Worm (Caenorhabditis elegans): ENCODE results near the gene K08E3.2.

The K08E3.2 gene

ce11 chrIII:13718403-13718969 lies 30.0 kb downstream of the K08E3.2 start:
- TF ChIP-seq hlh-1 (tag; optimal IDR thresholded peaks at IDR 0.05) (no peak), sptf-1 (tag; optimal IDR thresholded peaks at IDR 0.05) (no peak), pha-4 (tag; optimal IDR thresholded peaks at IDR 0.05) (peak; percentile 1)

DNA sequence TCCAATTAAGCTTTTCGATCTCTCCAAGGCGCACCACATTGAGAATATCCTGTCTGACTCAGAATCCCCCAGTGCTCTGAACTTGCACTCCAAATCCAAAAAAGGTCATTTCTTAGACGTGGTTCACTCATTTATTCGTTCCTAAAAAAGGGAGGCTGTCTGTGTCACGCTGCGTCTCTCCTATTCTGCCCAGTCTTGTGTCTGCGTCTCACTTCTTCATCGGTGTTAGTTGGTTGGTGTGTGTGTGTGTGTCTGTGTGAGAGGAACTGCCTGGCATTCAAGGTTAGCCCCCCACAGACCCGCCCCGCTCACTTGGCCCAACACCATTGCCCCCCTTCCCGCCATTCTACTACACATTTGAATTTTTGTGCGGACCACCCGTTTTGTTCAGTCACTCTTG lies 31.0 kb downstream of the K08E3.2 start:
- TF ChIP-seq sptf-1 (tag; optimal IDR thresholded peaks at IDR 0.05), result peak; percentile 17
- no peak for TF ChIP-seq unc-39 (tag; optimal IDR thresholded peaks at IDR 0.05)
- TF ChIP-seq elt-1 (tag; optimal IDR thresholded peaks at IDR 0.05; ENCODE audit: borderline replicate concordance, insufficient read depth), result no peak
- peak; percentile 69 for TF ChIP-seq drap-1 (GFP tag; optimal IDR thresholded peaks at IDR 0.05)
- no peak for TF ChIP-seq zip-8 (tag; optimal IDR thresholded peaks at IDR 0.05)
- TF ChIP-seq nhr-2 (tag; optimal IDR thresholded peaks at IDR 0.05), result peak; percentile 74
- TF ChIP-seq ztf-11 (tag; optimal IDR thresholded peaks at IDR 0.05), result peak; percentile 5
- peak; percentile 32 for TF ChIP-seq hlh-1 (tag; optimal IDR thresholded peaks at IDR 0.05)
- TF ChIP-seq snpc-4 (tag; optimal IDR thresholded peaks at IDR 0.05), result no peak
- peak; percentile 34 for TF ChIP-seq lsy-2 (tag; optimal IDR thresholded peaks at IDR 0.05)
- TF ChIP-seq lin-32 (GFP tag; optimal IDR thresholded peaks at IDR 0.05), result peak; percentile 10
- TF ChIP-seq ceh-83 (GFP tag; optimal IDR thresholded peaks at IDR 0.05), result no peak
- no peak for TF ChIP-seq elt-3 (tag; optimal IDR thresholded peaks at IDR 0.05)
- TF ChIP-seq lin-13 (tag; optimal IDR thresholded peaks at IDR 0.05), result peak; percentile 56
- no peak for TF ChIP-seq nhr-237 (tag; optimal IDR thresholded peaks at IDR 0.05)
- peak; percentile 30 for TF ChIP-seq unc-62 (GFP tag; optimal IDR thresholded peaks at IDR 0.05)
- TF ChIP-seq mab-5 (tag; optimal IDR thresholded peaks at IDR 0.05), result no peak
- TF ChIP-seq cnd-1 (tag; optimal IDR thresholded peaks at IDR 0.05), result peak; percentile 53
- TF ChIP-seq nhr-28 (tag; optimal IDR thresholded peaks at IDR 0.05), result no peak
- TF ChIP-seq bed-3 (GFP tag; optimal IDR thresholded peaks at IDR 0.05), result no peak
- TF ChIP-seq sem-2 (GFP tag; optimal IDR thresholded peaks at IDR 0.05), result no peak
- peak; percentile 53 for TF ChIP-seq M03D4.4 (tag; optimal IDR thresholded peaks at IDR 0.05)
- no peak for TF ChIP-seq nhr-76 (tag; optimal IDR thresholded peaks at IDR 0.05)
- TF ChIP-seq ces-1 (GFP tag; optimal IDR thresholded peaks at IDR 0.05), result peak; percentile 55
- peak; percentile 73 for TF ChIP-seq mls-2 (tag; optimal IDR thresholded peaks at IDR 0.05)
- peak; percentile 24 for TF ChIP-seq flh-1 (GFP tag; optimal IDR thresholded peaks at IDR 0.05)
- peak; percentile 84 for TF ChIP-seq ham-2 (GFP tag; optimal IDR thresholded peaks at IDR 0.05)
- no peak for TF ChIP-seq nhr-12 (tag; optimal IDR thresholded peaks at IDR 0.05)
- peak; percentile 99 for TF ChIP-seq unc-120 (tag; optimal IDR thresholded peaks at IDR 0.05; ENCODE audit: poor library complexity, severe bottlenecking)
- TF ChIP-seq mep-1 (tag; optimal IDR thresholded peaks at IDR 0.05), result peak; percentile 8
- TF ChIP-seq pha-4 (tag; optimal IDR thresholded peaks at IDR 0.05), result peak; percentile 55

- no peak for TF ChIP-seq ceh-83 (GFP tag; optimal IDR thresholded peaks at IDR 0.05)
- no peak for TF ChIP-seq M03D4.4 (tag; optimal IDR thresholded peaks at IDR 0.05)
- TF ChIP-seq blmp-1 (tag; optimal IDR thresholded peaks at IDR 0.05), result no peak
- TF ChIP-seq pha-4 (tag; optimal IDR thresholded peaks at IDR 0.05), result no peak
- no peak for TF ChIP-seq cnd-1 (tag; optimal IDR thresholded peaks at IDR 0.05)
- TF ChIP-seq ham-2 (GFP tag; optimal IDR thresholded peaks at IDR 0.05), result no peak
- no peak for TF ChIP-seq unc-62 (GFP tag; optimal IDR thresholded peaks at IDR 0.05)
- TF ChIP-seq mls-2 (tag; optimal IDR thresholded peaks at IDR 0.05), result no peak
- no peak for TF ChIP-seq sem-2 (GFP tag; optimal IDR thresholded peaks at IDR 0.05)
- TF ChIP-seq mep-1 (tag; optimal IDR thresholded peaks at IDR 0.05), result no peak
- TF ChIP-seq ceh-43 (GFP tag; optimal IDR thresholded peaks at IDR 0.05), result no peak
- TF ChIP-seq ces-1 (GFP tag; optimal IDR thresholded peaks at IDR 0.05), result no peak
- TF ChIP-seq elt-3 (tag; optimal IDR thresholded peaks at IDR 0.05), result no peak
- no peak for TF ChIP-seq sptf-1 (tag; optimal IDR thresholded peaks at IDR 0.05)
- no peak for TF ChIP-seq lin-13 (tag; optimal IDR thresholded peaks at IDR 0.05)
- TF ChIP-seq flh-1 (GFP tag; optimal IDR thresholded peaks at IDR 0.05), result no peak
- TF ChIP-seq unc-120 (tag; optimal IDR thresholded peaks at IDR 0.05; ENCODE audit: poor library complexity, severe bottlenecking), result no peak
- TF ChIP-seq unc-39 (tag; optimal IDR thresholded peaks at IDR 0.05), result no peak
- TF ChIP-seq nhr-237 (tag; optimal IDR thresholded peaks at IDR 0.05), result no peak
Observed at ce11 chrIII:13716831-13717230, 31.7 kb downstream of the K08E3.2 start.

DNA sequence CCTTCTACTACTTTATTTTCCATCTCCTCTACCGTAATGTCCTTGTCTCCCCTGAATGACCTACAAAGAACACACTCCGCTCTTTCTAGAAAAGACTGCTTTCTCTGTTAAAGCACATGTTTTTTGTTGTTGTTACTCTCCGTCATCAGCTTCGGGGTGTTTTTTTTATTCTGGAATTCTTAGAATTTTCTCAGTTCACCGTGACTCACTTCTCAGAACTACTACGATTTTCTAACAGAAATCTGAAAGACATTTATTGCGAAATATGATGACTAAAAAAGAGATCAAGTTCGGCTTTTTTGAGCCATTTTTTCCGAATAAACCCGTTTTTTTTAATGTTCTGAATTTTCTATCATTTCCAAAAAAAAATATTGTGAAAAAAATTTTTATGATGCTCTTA lies 32.2 kb downstream of the K08E3.2 start:
- no peak for TF ChIP-seq unc-62 (GFP tag; optimal IDR thresholded peaks at IDR 0.05)
- no peak for TF ChIP-seq pha-4 (tag; optimal IDR thresholded peaks at IDR 0.05)

Data from whole organism, mixed stage, embryonic.